Worm (Caenorhabditis elegans): Measurements from ENCODE around the gene F11D11.3.

DNA sequence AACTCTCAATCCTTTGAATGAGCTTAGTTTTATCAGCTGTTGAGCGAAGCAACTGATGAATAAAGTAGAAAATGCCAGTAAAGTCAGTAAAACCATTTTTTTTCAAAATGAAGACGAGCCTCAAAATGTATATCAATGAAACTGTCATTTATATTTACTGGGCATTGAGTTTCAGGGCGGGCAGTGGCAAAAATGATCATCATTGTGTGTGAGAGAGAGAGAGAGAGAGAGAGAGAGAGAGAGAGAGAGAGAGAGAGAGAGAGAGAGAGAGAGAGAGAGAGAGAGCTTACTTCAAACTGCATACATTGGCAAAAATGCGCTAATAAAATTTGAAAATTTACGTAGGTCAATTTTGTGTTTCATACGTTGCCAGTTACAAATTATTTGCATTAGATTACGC lies at the start of gene F11D11.3:
- TF ChIP-seq flt-1 (GFP tag; IDR thresholded peaks at IDR 0.05) (no peak), ztf-23 (GFP tag; IDR thresholded peaks at IDR 0.05) (no peak), cog-1 (tag; optimal IDR thresholded peaks at IDR 0.05) (no peak), med-1 (GFP tag; optimal IDR thresholded peaks at IDR 0.05; ENCODE audit: insufficient read depth) (no peak)

Data from whole organism, midembryonic.